Worm (Caenorhabditis elegans): ENCODE measurements around the gene tbx-36.

DNA sequence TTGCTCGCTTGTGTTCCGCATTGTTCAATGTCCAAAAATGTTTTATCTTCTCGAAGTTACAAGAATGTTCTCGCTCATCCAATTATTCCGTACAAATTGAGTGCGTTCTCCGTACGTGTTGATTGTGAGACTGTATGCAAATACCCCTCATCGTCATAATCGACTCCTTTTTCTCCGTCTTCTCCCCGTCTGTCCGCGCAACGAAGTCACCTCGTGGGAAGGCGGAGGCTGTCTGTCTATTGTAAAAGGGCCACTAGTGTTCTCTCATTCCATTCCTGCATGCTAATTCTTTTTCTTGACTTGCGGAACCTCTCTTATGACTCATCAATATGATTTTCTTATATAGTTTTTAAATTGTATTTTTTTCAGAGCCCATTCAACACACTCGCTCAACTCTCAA is 19.8 kb downstream of the tbx-36 start, which contains the start of gene ZK829.9:
- TF ChIP-seq him-1 (tag; optimal IDR thresholded peaks at IDR 0.05): no peak
- TF ChIP-seq W03F9.2 (tag; optimal IDR thresholded peaks at IDR 0.05): no peak
- no peak for TF ChIP-seq dao-5 (tag; optimal IDR thresholded peaks at IDR 0.05)

Data from whole organism, L4/young adult.